Worm (Caenorhabditis elegans): Measurements from ENCODE around the gene spe-26.

DNA sequence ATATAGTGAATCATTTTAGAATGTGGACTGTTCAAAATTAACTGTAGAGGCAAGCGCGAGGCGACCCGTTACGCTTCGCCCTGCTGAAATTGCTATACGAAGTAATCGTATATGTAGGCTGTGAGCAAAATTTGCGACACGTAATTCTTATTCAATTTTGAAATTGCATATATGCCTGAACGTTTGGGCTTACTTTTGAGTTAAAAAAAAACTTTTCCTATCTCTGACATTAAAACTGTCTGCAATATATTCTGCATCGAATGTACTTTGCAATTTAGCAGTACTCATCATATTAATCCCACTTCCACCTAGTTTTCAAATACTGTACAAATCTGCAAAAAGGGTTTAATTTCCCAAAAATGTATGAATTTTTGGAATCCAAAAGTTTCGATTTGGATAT, 44.8 kb downstream of the spe-26 start:
- TF ChIP-seq ama-1 (optimal IDR thresholded peaks at IDR 0.05) (no peak), nhr-28 (tag; optimal IDR thresholded peaks at IDR 0.05) (no peak), zag-1 (tag; optimal IDR thresholded peaks at IDR 0.05) (no peak), mxl-3 (GFP tag; optimal IDR thresholded peaks at IDR 0.05) (no peak), mes-2 (tag; optimal IDR thresholded peaks at IDR 0.05; ENCODE audit: poor library complexity, severe bottlenecking) (no peak), pha-4 (GFP tag; IDR thresholded peaks at IDR 0.05) (no peak), pha-4 (tag; optimal IDR thresholded peaks at IDR 0.05) (no peak), ztf-11 (tag; optimal IDR thresholded peaks at IDR 0.05) (no peak), dpl-1 (GFP tag; optimal IDR thresholded peaks at IDR 0.05) (no peak), nhr-25 (tag; optimal IDR thresholded peaks at IDR 0.05; ENCODE audit: borderline replicate concordance, insufficient read depth) (no peak)

Data from whole organism, L4 larva.